Worm (Caenorhabditis elegans) whole organism, dauer: ENCODE data around the gene rdy-2.

Experiments
- unc-62 ChIP-seq: sonication (generic microtip); optimal IDR thresholded peaks from 2 replicates; lab custom pipeline; 2017; ENCODE audit warnings: missing biosample characterization, missing genetic modification reagents, missing genetic modification characterization

rdy-2 gene

DNA sequence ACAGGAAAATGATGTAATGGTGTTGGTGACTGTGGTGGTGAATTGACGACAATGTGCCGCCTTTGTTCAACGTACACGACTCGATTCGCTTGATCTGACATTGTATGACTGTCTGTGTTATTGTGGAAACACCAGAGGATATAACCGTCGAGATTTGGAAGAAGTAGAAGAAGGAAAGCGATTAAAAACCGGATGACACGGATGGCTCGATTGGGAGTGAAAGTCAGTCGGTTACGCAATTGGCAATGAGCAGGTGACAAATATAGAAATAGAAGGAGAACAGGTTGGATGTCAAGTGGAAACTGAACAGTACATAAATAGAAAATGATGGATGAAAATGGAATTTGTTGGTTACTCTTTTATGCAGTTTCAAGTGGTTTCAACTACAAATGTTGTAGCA, at the start of gene rdy-2:
Gene rdy-2 (minus strand): TSS at position 101 of the 400 bp plus-strand sequence.
- no peak for TF ChIP-seq unc-62 (GFP tag; lab: Kevin White, UChicago)

DNA sequence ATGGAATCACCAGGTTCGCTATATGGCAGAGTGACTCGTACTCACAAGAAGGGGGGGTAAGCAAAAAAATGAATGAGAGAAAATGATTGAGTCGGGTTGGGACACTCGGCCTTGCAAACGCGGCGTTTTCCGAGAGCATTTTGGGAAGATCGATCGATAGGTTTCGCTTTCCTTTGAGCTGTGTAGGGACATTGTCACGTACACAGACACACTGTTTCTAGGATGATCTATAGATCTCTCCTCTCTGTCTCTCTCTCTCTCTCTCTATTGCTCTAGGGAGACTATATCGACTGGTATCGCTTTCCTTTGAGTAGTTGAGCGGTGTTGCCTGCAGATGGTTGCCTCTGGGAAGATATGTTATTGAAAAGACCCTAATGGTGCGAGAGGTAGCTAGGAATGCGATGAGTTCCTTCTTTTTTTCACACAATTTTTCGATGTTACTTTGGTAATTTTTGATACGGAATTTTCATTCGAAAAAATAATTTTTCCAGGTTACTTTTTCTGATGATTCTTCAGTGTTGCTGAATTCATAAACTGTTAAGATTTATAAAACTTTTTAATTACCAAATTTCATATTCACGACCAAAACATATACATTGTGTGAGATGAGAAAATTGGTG, 49.1 kb upstream of the rdy-2 start, which contains the start of gene H37A05.4:
Gene H37A05.4 (minus strand): TSS at position 51 of the 620 bp plus-strand sequence.
- TF ChIP-seq unc-62 (GFP tag; lab: Kevin White, UChicago): no peak

DNA sequence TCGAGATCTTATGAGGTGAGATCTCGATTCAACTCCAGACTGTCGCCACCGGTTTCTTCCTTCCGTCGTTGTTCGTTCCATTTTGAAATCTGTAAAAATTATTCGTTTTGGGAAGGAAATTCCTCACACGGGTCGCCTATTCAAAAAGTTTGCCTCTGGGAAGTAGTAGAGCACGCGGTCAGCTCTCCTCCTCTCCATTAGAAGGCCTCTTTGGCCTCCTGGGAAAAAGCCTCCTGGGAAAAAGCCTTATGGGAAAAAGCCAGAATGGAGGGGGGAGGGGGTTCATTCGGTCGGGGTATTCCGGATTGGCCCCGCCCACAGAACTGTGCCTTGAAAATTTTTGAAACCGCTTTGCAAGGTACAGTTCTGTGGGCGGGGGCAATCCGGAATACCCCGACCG, 46.8 kb upstream of the rdy-2 start:
- no peak for TF ChIP-seq unc-62 (GFP tag; lab: Kevin White, UChicago)

- no peak for TF ChIP-seq unc-62 (GFP tag; lab: Kevin White, UChicago)
Measured at ce11 chrV:13647185-13647584, 46.4 kb upstream of the rdy-2 start.

DNA sequence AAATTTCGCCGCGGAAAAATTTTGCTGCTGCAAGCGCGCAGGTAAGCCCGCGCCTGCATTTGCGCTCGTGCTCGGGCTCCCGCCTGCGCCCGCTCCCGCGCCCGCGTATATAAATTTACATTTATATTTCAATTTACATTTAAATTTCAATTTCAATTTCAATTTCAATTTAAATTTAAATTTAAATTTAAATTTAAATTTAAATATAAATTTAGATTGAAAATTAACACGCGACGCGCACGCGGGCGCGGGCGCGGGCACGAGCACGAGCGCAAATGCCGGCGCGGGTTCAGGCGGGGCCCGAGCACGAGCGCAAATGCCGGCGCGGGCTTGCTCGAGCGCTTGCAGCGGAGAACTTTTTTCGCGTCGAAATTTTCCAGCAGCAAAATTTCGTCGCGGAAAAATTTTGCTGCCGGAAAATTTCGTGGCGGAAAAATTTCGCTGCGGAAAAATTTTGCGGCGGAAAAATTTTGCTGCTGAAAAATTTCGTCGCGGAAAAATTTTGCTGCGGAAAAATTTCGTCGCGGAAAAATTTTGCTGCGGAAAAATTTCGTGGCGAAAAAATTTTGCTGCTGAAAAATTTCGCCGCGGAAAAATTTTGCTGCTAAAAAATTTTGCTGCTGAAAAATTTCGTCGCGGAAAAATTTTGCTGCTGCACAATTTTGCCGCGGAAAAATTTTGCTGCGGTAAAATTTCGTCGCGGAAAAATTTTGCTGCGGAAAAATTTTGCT, 45.2 kb upstream of the rdy-2 start:
- TF ChIP-seq unc-62 (GFP tag; lab: Kevin White, UChicago): no peak

DNA sequence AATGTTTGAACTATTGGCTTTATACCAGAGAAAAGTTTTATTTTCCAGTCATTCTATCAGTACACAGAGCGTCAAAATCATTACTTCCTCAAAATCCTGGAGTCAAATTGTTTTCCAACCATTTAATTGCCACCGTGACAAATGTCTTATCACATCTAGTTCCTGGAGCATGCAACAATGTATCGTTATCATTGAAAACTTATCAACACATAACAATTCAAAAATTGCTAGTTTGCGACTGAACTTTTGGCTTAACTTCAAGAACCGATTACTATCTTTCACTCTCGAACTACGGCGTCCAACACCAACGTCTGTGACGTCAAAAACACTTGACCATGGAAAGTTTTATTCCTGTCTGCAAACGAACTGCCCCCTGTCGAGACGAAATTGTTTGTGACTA, 37.3 kb upstream of the rdy-2 start:
- TF ChIP-seq unc-62 (GFP tag; lab: Kevin White, UChicago): no peak

- no peak for TF ChIP-seq unc-62 (GFP tag; lab: Kevin White, UChicago)
Measured at ce11 chrV:13636411-13636810, 35.6 kb upstream of the rdy-2 start.

DNA sequence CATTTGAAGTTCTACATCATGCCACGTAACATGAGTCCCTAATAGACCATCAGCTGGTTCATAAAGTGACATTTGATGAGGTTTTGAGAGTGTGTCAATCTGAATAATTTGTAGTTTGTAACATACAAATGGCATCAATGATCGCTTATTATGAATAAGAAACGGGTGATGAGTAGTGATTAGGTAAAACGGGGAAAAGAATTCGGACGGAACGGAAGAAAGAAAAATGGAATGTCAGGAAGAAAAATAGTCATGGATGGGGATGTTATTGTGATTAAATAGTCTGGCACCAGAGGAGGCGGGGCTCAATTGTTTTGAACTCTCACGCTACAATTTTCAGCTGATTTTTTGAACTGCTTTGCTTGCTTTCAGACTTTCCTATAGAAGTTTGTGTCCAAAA, 33.4 kb upstream of the rdy-2 start, which contains the start of gene H37A05.2:
Gene H37A05.2 (minus strand): TSS at position 101 of the 400 bp plus-strand sequence.
- TF ChIP-seq unc-62 (GFP tag; lab: Kevin White, UChicago): no peak

ce11 chrV:13627103-13627623, 26.4 kb upstream of the rdy-2 start, which contains the start of gene sde-2:
TSS of gene sde-2 (plus strand) at chrV:13627573.
- TF ChIP-seq unc-62 (GFP tag; lab: Kevin White, UChicago): no peak

ce11 chrV:13625517-13626097, 24.8 kb upstream of the rdy-2 start, which contains the start of the genes nduv-2 and F53F4.12:
TSS of gene nduv-2 (minus strand) at chrV:13625567.
TSS of gene F53F4.12 (plus strand) at chrV:13626047.
- no peak for TF ChIP-seq unc-62 (GFP tag; lab: Kevin White, UChicago)

ce11 chrV:13624424-13624823, 23.6 kb upstream of the rdy-2 start, which contains the start of gene F53F4.11:
TSS of gene F53F4.11 (minus strand) at chrV:13624524.
- no peak for TF ChIP-seq unc-62 (GFP tag; lab: Kevin White, UChicago)

DNA sequence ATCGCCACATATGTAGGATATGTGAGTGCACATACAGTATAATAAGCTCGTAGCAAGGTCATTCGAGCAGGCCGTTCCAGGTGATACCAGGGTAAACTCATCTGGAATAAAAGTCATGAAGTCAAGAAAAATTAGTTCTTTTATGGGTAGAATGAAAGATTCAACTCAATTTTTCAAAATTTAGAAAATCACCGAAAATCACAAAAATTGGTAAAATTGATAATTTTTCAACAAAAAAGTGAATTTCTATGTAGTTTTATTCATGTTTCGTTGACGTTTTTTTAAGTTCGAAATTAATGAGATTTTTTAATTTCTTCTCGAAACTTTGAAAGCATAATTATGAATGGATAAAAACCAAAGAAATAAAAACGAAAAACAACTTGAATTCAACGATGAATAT, 20.9 kb upstream of the rdy-2 start, which contains the start of gene F53F4.16:
Gene F53F4.16 (minus strand): TSS at position 101 of the 400 bp plus-strand sequence.
- TF ChIP-seq unc-62 (GFP tag; lab: Kevin White, UChicago): no peak

ce11 chrV:13620676-13621075, 19.9 kb upstream of the rdy-2 start, which contains the start of gene F53F4.15:
TSS of gene F53F4.15 (plus strand) at chrV:13620976.
- no peak for TF ChIP-seq unc-62 (GFP tag; lab: Kevin White, UChicago)

- TF ChIP-seq unc-62 (GFP tag; lab: Kevin White, UChicago): no peak
Measured at ce11 chrV:13619752-13620151, 19.0 kb upstream of the rdy-2 start, which contains the start of gene srd-11. TSS of gene srd-11 (minus strand) at chrV:13619852.

DNA sequence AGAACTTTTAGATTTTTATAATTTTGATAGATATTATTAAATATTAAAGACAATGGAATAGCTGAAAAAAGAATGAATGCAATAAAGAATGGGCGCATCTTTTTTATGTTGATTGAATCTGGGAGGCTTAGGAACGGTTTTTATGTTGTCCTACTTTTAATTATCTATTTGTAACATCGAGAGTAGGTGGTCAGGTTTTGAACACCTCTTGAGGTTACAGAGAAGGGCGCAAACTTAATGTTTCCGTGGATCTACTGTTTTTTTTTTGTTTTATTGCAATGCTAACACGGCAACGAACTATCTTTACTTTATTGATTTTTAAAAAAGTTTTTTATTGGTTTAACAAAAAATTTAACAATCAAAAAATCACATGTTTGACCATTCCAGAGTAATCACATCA, 13.1 kb upstream of the rdy-2 start, which contains the start of gene F53F4.7:
Gene F53F4.7 (minus strand): TSS at position 101 of the 400 bp plus-strand sequence.
- TF ChIP-seq unc-62 (GFP tag; lab: Kevin White, UChicago): no peak
